Worm (Caenorhabditis elegans): ENCODE results near the gene vha-6.

vha-6 gene

ce11 chrII:11386950-11387349, 51.3 kb downstream of the vha-6 start:
- TF ChIP-seq snu-23 (GFP tag; optimal IDR thresholded peaks at IDR 0.05) (no peak), efl-1 (optimal IDR thresholded peaks at IDR 0.05) (no peak), efl-1 (GFP tag; optimal IDR thresholded peaks at IDR 0.05 in 1 of 2) (peak in 1 of 2 experiments; percentile 48), xbp-1 (tag; optimal IDR thresholded peaks at IDR 0.05) (no peak)
